Fruit fly (Drosophila melanogaster) whole organism, embryonic: Measurements from ENCODE around the gene Tbca.
A peak's percentile ranks its signal among the peaks of the same experiment; 100 is the strongest.

Source experiments
- ATbp ChIP-seq: fragments of 200-800 bp; sonication (Bioruptor generic); optimal IDR thresholded peaks from 2 replicates; lab custom pipeline; 2017; ENCODE audit warnings: missing biosample characterization, mild to moderate bottlenecking, missing genetic modification characterization, missing genetic modification reagents
- Bteb2 ChIP-seq: fragments of 200-800 bp; sonication (Bioruptor generic); optimal IDR thresholded peaks from 2 replicates; lab custom pipeline; 2016; ENCODE audit warnings: missing biosample characterization, missing genetic modification characterization
- CG10267 ChIP-seq: fragments of 200-800 bp; sonication (Bioruptor generic); optimal IDR thresholded peaks from 2 replicates; lab custom pipeline; 2018; ENCODE audit warnings: missing biosample characterization, mild to moderate bottlenecking, missing genetic modification characterization, moderate library complexity
- CG10543 ChIP-seq: fragments of 200-800 bp; sonication (Bioruptor generic); optimal IDR thresholded peaks from 3 replicates; lab custom pipeline; 2017; ENCODE audit warnings: missing biosample characterization, mild to moderate bottlenecking, missing genetic modification characterization, moderate library complexity
- CG11398 ChIP-seq: fragments of 200-800 bp; sonication (Bioruptor generic); optimal IDR thresholded peaks from 2 replicates; lab custom pipeline; 2016; ENCODE audit warnings: missing biosample characterization, missing genetic modification characterization
- CG11456 ChIP-seq: fragments of 200-800 bp; sonication (Bioruptor generic); IDR thresholded peaks from 3 replicates; pipeline ENCODE4 v1.3.6; 2022; ENCODE audit warnings: missing biosample characterization, missing genetic modification characterization
- CG12391 ChIP-seq: fragments of 200-800 bp; sonication (Bioruptor generic); optimal IDR thresholded peaks from 3 replicates; lab custom pipeline; 2018; ENCODE audit warnings: missing biosample characterization, mild to moderate bottlenecking, missing genetic modification characterization, moderate library complexity
- CG12659 ChIP-seq: fragments of 200-800 bp; sonication (Bioruptor generic); optimal IDR thresholded peaks from 3 replicates; lab custom pipeline; 2017; ENCODE audit warnings: mild to moderate bottlenecking, missing biosample characterization, missing genetic modification reagents, missing genetic modification characterization
- CG13424 ChIP-seq: fragments of 200-800 bp; sonication (Bioruptor generic); optimal IDR thresholded peaks from 2 replicates; lab custom pipeline; 2019; ENCODE audit warnings: missing biosample characterization, mild to moderate bottlenecking, missing genetic modification characterization, moderate library complexity
- CG1529 ChIP-seq: fragments of 200-800 bp; sonication (Bioruptor generic); optimal IDR thresholded peaks from 3 replicates; lab custom pipeline; 2018; ENCODE audit warnings: missing biosample characterization, missing genetic modification characterization
- CG15479 ChIP-seq: fragments of 200-800 bp; sonication (Bioruptor generic); optimal IDR thresholded peaks from 3 replicates; lab custom pipeline; 2019; ENCODE audit warnings: missing biosample characterization, mild to moderate bottlenecking, missing genetic modification characterization, moderate library complexity
- CG15696 ChIP-seq: fragments of 200-800 bp; sonication (Bioruptor generic); optimal IDR thresholded peaks from 2 replicates; lab custom pipeline; 2019; ENCODE audit warnings: missing biosample characterization, mild to moderate bottlenecking, missing genetic modification characterization, moderate library complexity
- CG17328 ChIP-seq: fragments of 200-800 bp; sonication (Bioruptor generic); IDR thresholded peaks from 2 replicates; pipeline ENCODE4 v1.3.6; 2022; ENCODE audit warnings: missing biosample characterization, missing genetic modification characterization
- CG17359 ChIP-seq: fragments of 200-800 bp; sonication (Bioruptor generic); optimal IDR thresholded peaks from 3 replicates; lab custom pipeline; 2018; ENCODE audit warnings: missing biosample characterization, mild to moderate bottlenecking, missing genetic modification characterization, moderate library complexity
- CG17361 ChIP-seq: fragments of 200-800 bp; sonication (Bioruptor generic); IDR thresholded peaks from 3 replicates; pipeline ENCODE4 v1.3.6; 2022; ENCODE audit warnings: missing biosample characterization, missing genetic modification characterization
- CG17829 ChIP-seq: fragments of 200-800 bp; optimal IDR thresholded peaks from 2 replicates; lab custom pipeline; 2019; ENCODE audit warnings: missing biosample characterization, mild to moderate bottlenecking, missing genetic modification characterization, moderate library complexity
- CG18764 ChIP-seq: fragments of 200-800 bp; sonication (Bioruptor generic); optimal IDR thresholded peaks from 3 replicates; lab custom pipeline; 2016; ENCODE audit warnings: missing biosample characterization, missing genetic modification characterization
- CG31441 ChIP-seq: fragments of 200-800 bp; sonication (Bioruptor generic); IDR thresholded peaks from 2 replicates; pipeline ENCODE4 v1.3.6; 2022; ENCODE audit warnings: missing biosample characterization, missing genetic modification characterization
- CG3281 ChIP-seq: fragments of 200-800 bp; sonication (Bioruptor generic); optimal IDR thresholded peaks from 3 replicates; lab custom pipeline; 2017; ENCODE audit warnings: missing biosample characterization, mild to moderate bottlenecking, missing genetic modification characterization
- CG4360 ChIP-seq: fragments of 200-800 bp; sonication (Bioruptor generic); IDR thresholded peaks from 2 replicates; pipeline ENCODE4 v1.3.6; 2022; ENCODE audit warnings: missing biosample characterization, missing genetic modification characterization
- CG5180 ChIP-seq: fragments of 200-800 bp; sonication (Bioruptor generic); optimal IDR thresholded peaks from 3 replicates; lab custom pipeline; 2017; ENCODE audit warnings: missing biosample characterization, missing genetic modification characterization, mild to moderate bottlenecking, moderate library complexity, missing genetic modification reagents
- CG7987 ChIP-seq: fragments of 200-800 bp; sonication (Bioruptor generic); optimal IDR thresholded peaks from 2 replicates; lab custom pipeline; 2018; ENCODE audit warnings: missing biosample characterization, mild to moderate bottlenecking, missing genetic modification characterization, moderate library complexity
- Camta ChIP-seq: fragments of 200-800 bp; sonication (Bioruptor generic); optimal IDR thresholded peaks from 2 replicates; lab custom pipeline; 2016; ENCODE audit warnings: missing biosample characterization, missing genetic modification characterization
- Eip74EF ChIP-seq, 2 experiments: fragments of 200-800 bp in 1 of 2; fragments of >200 bp in 1 of 2; sonication (Bioruptor generic) in 1 of 2; optimal IDR thresholded peaks; 2 replicates each; lab custom pipeline; 2017 to 2019; ENCODE audit warnings: missing biosample characterization in 2 of 2, missing genetic modification characterization in 2 of 2, mild to moderate bottlenecking in 1 of 2, moderate library complexity in 1 of 2
- Ets65A ChIP-seq: fragments of 200-800 bp; sonication (Bioruptor generic); peaks from one replicate; lab custom pipeline; 2016; ENCODE audit warnings: missing biosample characterization, missing genetic modification characterization
- HLH4C ChIP-seq: fragments of 200-800 bp; sonication (Bioruptor generic); IDR thresholded peaks from 3 replicates; pipeline ENCODE4 v1.3.6; 2022; ENCODE audit warnings: missing biosample characterization, missing genetic modification characterization; ENCODE audit not compliant: partially characterized antibody
- Ravus ChIP-seq: fragments of 200-800 bp; sonication (Bioruptor generic); IDR thresholded peaks from 2 replicates; pipeline ENCODE4 v1.3.6; 2022; ENCODE audit warnings: missing biosample characterization, missing genetic modification characterization
- Six4 ChIP-seq: fragments of 200-800 bp; sonication (Bioruptor generic); optimal IDR thresholded peaks from 2 replicates; lab custom pipeline; 2016; ENCODE audit warnings: missing biosample characterization, missing genetic modification characterization
- Ssrp ChIP-seq: fragments of 200-800 bp; sonication (Bioruptor generic); optimal IDR thresholded peaks from 2 replicates; lab custom pipeline; 2018; ENCODE audit warnings: missing biosample characterization, mild to moderate bottlenecking, missing genetic modification characterization, moderate library complexity
- aop ChIP-seq: fragments of 200-800 bp; sonication (Bioruptor generic); IDR thresholded peaks from 2 replicates; pipeline ENCODE4 v1.3.6; 2022; ENCODE audit warnings: missing biosample characterization, missing genetic modification characterization
- bbx ChIP-seq: fragments of 200-800 bp; sonication (Bioruptor generic); IDR thresholded peaks from 2 replicates; pipeline ENCODE4 v1.3.6; 2022; ENCODE audit warnings: missing biosample characterization, missing genetic modification characterization; ENCODE audit not compliant: partially characterized antibody
- crc ChIP-seq: fragments of 200-800 bp; sonication (Bioruptor generic); optimal IDR thresholded peaks from 2 replicates; lab custom pipeline; 2016; ENCODE audit warnings: missing biosample characterization, missing genetic modification characterization
- dan ChIP-seq: fragments of 200-800 bp; sonication (Bioruptor generic); IDR thresholded peaks from 2 replicates; pipeline ENCODE4 v1.3.6; 2022; ENCODE audit warnings: missing biosample characterization, missing genetic modification characterization
- disco-r ChIP-seq: fragments of 200-800 bp; sonication (Bioruptor generic); optimal IDR thresholded peaks from 2 replicates; lab custom pipeline; 2016; ENCODE audit warnings: missing biosample characterization, missing genetic modification characterization
- fd96Cb ChIP-seq: fragments of 200-800 bp; sonication (Bioruptor generic); optimal IDR thresholded peaks from 2 replicates; lab custom pipeline; 2018; ENCODE audit warnings: missing biosample characterization, mild to moderate bottlenecking, missing genetic modification characterization, moderate library complexity
- gt ChIP-seq: fragments of 200-800 bp; sonication (Bioruptor generic); IDR thresholded peaks from 2 replicates; pipeline ENCODE4 v1.3.6; 2022; ENCODE audit warnings: missing biosample characterization, missing genetic modification characterization
- her ChIP-seq: fragments of 200-800 bp; sonication (Bioruptor generic); optimal IDR thresholded peaks from 2 replicates; lab custom pipeline; 2016; ENCODE audit warnings: missing biosample characterization, missing genetic modification characterization
- lov ChIP-seq, 2 experiments: fragments of 200-800 bp in 1 of 2; fragments of >200 bp in 1 of 2; sonication (Bioruptor generic) in 1 of 2; IDR thresholded peaks in 1 of 2; optimal IDR thresholded peaks in 1 of 2; 2 replicates in 1 of 2; 3 replicates in 1 of 2; pipeline versions ENCODE4 v1.3.6 to Lab custom; 2017 to 2022; ENCODE audit warnings: missing biosample characterization in 1 of 2, missing genetic modification characterization in 1 of 2
- odd ChIP-seq: fragments of 200-800 bp; sonication (Bioruptor generic); optimal IDR thresholded peaks from 2 replicates; lab custom pipeline; 2017; ENCODE audit warnings: missing biosample characterization, mild to moderate bottlenecking, missing genetic modification characterization
- pan ChIP-seq, 4 experiments: fragments of >200 bp in 3 of 4; fragments of 200-800 bp in 1 of 4; sonication (Bioruptor generic) in 1 of 4; optimal IDR thresholded peaks in 3 of 4; IDR thresholded peaks in 1 of 4; 2 replicates each; pipeline versions ENCODE4 v1.3.6 to Lab custom; 2017 to 2022; ENCODE audit warnings: missing biosample characterization in 2 of 4, missing genetic modification characterization in 2 of 4, mixed read lengths in 1 of 4
- pfk ChIP-seq: fragments of 200-800 bp; sonication (Bioruptor generic); optimal IDR thresholded peaks from 2 replicates; lab custom pipeline; 2018; ENCODE audit warnings: missing biosample characterization, mild to moderate bottlenecking, missing genetic modification characterization, moderate library complexity
- pho ChIP-seq: fragments of 200-800 bp; sonication (Bioruptor generic); optimal IDR thresholded peaks from 2 replicates; lab custom pipeline; 2016; ENCODE audit warnings: missing biosample characterization, missing genetic modification characterization
- psq ChIP-seq: fragments of 200-800 bp; sonication (Bioruptor generic); optimal IDR thresholded peaks from 2 replicates; lab custom pipeline; 2017; ENCODE audit warnings: missing biosample characterization, missing genetic modification characterization
- sna ChIP-seq: fragments of 200-800 bp; sonication (Bioruptor generic); IDR thresholded peaks from 2 replicates; pipeline ENCODE4 v1.3.6; 2022; ENCODE audit warnings: missing biosample characterization, missing genetic modification characterization; ENCODE audit not compliant: partially characterized antibody
- sqz ChIP-seq: fragments of 200-800 bp; sonication (Bioruptor generic); optimal IDR thresholded peaks from 3 replicates; lab custom pipeline; 2018; ENCODE audit warnings: missing biosample characterization, mild to moderate bottlenecking, missing genetic modification characterization
- ssp ChIP-seq: fragments of 200-800 bp; sonication (Bioruptor generic); IDR thresholded peaks from 2 replicates; pipeline ENCODE4 v1.3.6; 2022; ENCODE audit warnings: missing biosample characterization, missing genetic modification characterization
- zfh2 ChIP-seq: fragments of 200-800 bp; sonication (Bioruptor generic); optimal IDR thresholded peaks from 2 replicates; lab custom pipeline; 2016; ENCODE audit warnings: missing biosample characterization, missing genetic modification characterization

Gene Tbca

DNA sequence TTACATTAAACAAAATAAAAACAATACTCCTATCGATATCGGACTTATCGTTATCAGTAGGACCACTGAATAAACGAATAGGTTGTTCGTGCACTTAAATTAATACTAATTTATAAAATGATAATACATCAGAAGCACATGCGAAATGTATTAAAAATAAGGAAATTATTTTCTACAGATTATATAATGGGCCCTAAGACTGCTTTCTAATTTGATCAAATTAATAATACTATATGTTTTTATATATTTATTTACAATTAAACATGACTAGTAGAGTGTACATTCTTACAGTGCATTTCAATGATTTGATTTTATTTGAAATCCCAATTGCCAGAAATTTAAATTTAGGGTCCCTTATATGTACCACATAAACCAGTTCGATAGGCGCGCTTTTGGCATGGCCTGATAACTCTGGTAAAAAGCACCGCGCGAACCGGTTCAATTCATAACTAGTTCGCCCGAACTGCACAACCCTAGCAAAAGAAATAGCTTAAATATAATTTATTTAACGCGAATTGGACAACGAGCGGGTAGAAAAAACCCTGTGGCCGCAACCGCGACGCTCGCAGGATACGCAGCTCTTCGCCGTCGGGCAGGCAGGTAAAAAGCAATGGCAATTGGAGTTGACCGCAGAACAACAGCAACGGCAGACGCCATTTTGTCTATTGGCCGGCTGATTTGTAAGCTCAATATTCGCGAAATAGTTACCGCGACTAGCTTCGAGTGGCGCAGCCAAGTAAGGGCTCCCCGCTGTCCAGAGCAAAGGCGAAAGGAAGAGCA, 33.5 kb downstream of the Tbca start, which contains the start of the genes CG2126 and faf (continued):
- peak; percentile 35 for TF ChIP-seq psq (GFP tag; lab: Kevin White, UChicago)
- peak; percentile 45 for TF ChIP-seq CG1529 (GFP tag; lab: Kevin White, UChicago)
- peak; percentile 80 for TF ChIP-seq CG10267 (tag; lab: Kevin White, UChicago)
- peak; percentile 62; the same call in 2 of the 3 replicates for TF ChIP-seq HLH4C (GFP tag; lab: Robert Waterston, UW)
- TF ChIP-seq sqz, result no peak
- TF ChIP-seq CG17829 (tag; lab: Kevin White, UChicago), result peak; percentile 89
- no peak for TF ChIP-seq pan (optimal IDR thresholded peaks at IDR 0.05; lab: Kevin White, UChicago)
- TF ChIP-seq pan (GFP tag; optimal IDR thresholded peaks at IDR 0.05 in 1 of 2, IDR thresholded peaks at IDR 0.05 in 1 of 2), result peak in 1 of 2 experiments; percentile 81
- peak; percentile 70 for TF ChIP-seq Six4 (GFP tag; lab: Kevin White, UChicago)
- TF ChIP-seq zfh2, result peak; percentile 53
- TF ChIP-seq CG3281 (GFP tag; lab: Kevin White, UChicago), result peak; percentile 77
- peak in 1 of 2 experiments; percentile 62 for TF ChIP-seq Eip74EF (GFP tag; optimal IDR thresholded peaks at IDR 0.05; lab: Kevin White, UChicago)
- TF ChIP-seq ATbp (GFP tag; lab: Kevin White, UChicago), result no peak
- no peak for TF ChIP-seq aop (GFP tag; lab: Robert Waterston, UW)
- no peak for TF ChIP-seq lov (optimal IDR thresholded peaks at IDR 0.05; lab: Kevin White, UChicago)
- 0 out of 3 replicates have a peak, but pooled peaks have one; percentile 41 for TF ChIP-seq lov (GFP tag; IDR thresholded peaks at IDR 0.05; lab: Robert Waterston, UW)
- peak; percentile 61 for TF ChIP-seq ssp (GFP tag; lab: Robert Waterston, UW)
- peak; percentile 86 for TF ChIP-seq CG31441 (GFP tag; lab: Robert Waterston, UW)
- TF ChIP-seq CG12391, result peak; percentile 92
- TF ChIP-seq Ets65A (GFP tag; lab: Kevin White, UChicago), result peak; percentile 82
- peak; percentile 80 for TF ChIP-seq Ssrp
- peak; percentile 41 for TF ChIP-seq CG5180 (GFP tag; lab: Kevin White, UChicago)
- 0 out of 2 replicates have a peak, but pooled peaks have one; percentile 22 for TF ChIP-seq CG4360 (GFP tag; lab: Robert Waterston, UW)
- no peak for TF ChIP-seq crc (GFP tag; lab: Kevin White, UChicago)
- TF ChIP-seq pho (GFP tag; lab: Kevin White, UChicago), result peak; percentile 65
- peak; percentile 5; the same call in 1 of the 2 replicates for TF ChIP-seq Ravus (GFP tag; lab: Robert Waterston, UW)
- TF ChIP-seq CG11456 (GFP tag; lab: Robert Waterston, UW), result peak; percentile 84
- TF ChIP-seq pfk (GFP tag; lab: Kevin White, UChicago), result no peak
- TF ChIP-seq CG17359, result peak; percentile 78
- peak; percentile 23 for TF ChIP-seq Camta (GFP tag; lab: Kevin White, UChicago)
- no peak for TF ChIP-seq CG15479 (GFP tag; lab: Kevin White, UChicago)
- peak; percentile 87 for TF ChIP-seq CG13424 (tag; lab: Kevin White, UChicago)
- TF ChIP-seq odd (GFP tag; lab: Kevin White, UChicago), result peak; percentile 35
- peak; percentile 83 for TF ChIP-seq CG10543 (GFP tag; lab: Kevin White, UChicago)
- TF ChIP-seq her (GFP tag; lab: Kevin White, UChicago), result peak; percentile 38
- TF ChIP-seq CG15696 (tag; lab: Kevin White, UChicago), result peak; percentile 73
- no peak for TF ChIP-seq sna
- TF ChIP-seq CG7987 (GFP tag; lab: Kevin White, UChicago), result peak; percentile 36
- no peak for TF ChIP-seq disco-r (GFP tag; lab: Kevin White, UChicago)
- peak; percentile 76 for TF ChIP-seq CG17328
- TF ChIP-seq gt (GFP tag; lab: Robert Waterston, UW), result peak; percentile 31; the same call in 1 of the 2 replicates
- TF ChIP-seq Bteb2 (GFP tag; lab: Kevin White, UChicago), result peak; percentile 41
- peak; percentile 91 for TF ChIP-seq CG17361 (GFP tag; lab: Robert Waterston, UW)
- no peak for TF ChIP-seq CG11398 (GFP tag; lab: Kevin White, UChicago)
- TF ChIP-seq bbx (GFP tag; lab: Robert Waterston, UW), result peak; percentile 26; the same call in 1 of the 2 replicates
- peak; percentile 91 for TF ChIP-seq CG12659 (GFP tag; lab: Kevin White, UChicago)
- TF ChIP-seq dan (GFP tag; lab: Robert Waterston, UW), result no peak
- TF ChIP-seq fd96Cb, result peak; percentile 67
- peak; percentile 73 for TF ChIP-seq CG18764 (GFP tag; lab: Kevin White, UChicago)
